Worm (Caenorhabditis elegans) whole organism, L1 larva: ENCODE data around the gene Y7A5A.20.

Source experiments
- C34B4.2 ChIP-seq: sonication (generic microtip); optimal IDR thresholded peaks from 2 replicates; lab custom pipeline; 2017; ENCODE audit warnings: mild to moderate bottlenecking, missing genetic modification characterization, missing compliant biosample characterization
- F16B12.6 ChIP-seq: fragments of 150-350 bp; optimal IDR thresholded peaks from 2 replicates; lab custom pipeline; 2014; ENCODE audit warnings: missing biosample characterization, missing genetic modification characterization
- Y116A8C.19 ChIP-seq: sonication (generic microtip); optimal IDR thresholded peaks from 2 replicates; lab custom pipeline; 2016; ENCODE audit warnings: missing compliant biosample characterization, missing genetic modification characterization, borderline replicate concordance
- aha-1 ChIP-seq: fragments of 150-350 bp; optimal IDR thresholded peaks from 2 replicates; lab custom pipeline; 2014; ENCODE audit warnings: missing biosample characterization, missing genetic modification characterization
- aly-2 ChIP-seq: fragments of 150-350 bp; optimal IDR thresholded peaks from 2 replicates; lab custom pipeline; 2014; ENCODE audit warnings: missing biosample characterization, missing genetic modification characterization
- blmp-1 ChIP-seq: fragments of 150-350 bp; optimal IDR thresholded peaks from 2 replicates; lab custom pipeline; 2014; ENCODE audit warnings: missing biosample characterization, missing genetic modification characterization
- ceh-90 ChIP-seq: sonication (generic microtip); optimal IDR thresholded peaks from 2 replicates; lab custom pipeline; 2016; ENCODE audit warnings: missing genetic modification characterization, missing compliant biosample characterization
- ces-1 ChIP-seq: fragments of 150-350 bp; optimal IDR thresholded peaks from 2 replicates; lab custom pipeline; 2014; ENCODE audit warnings: missing biosample characterization, missing genetic modification reagents, missing genetic modification characterization
- efl-1 ChIP-seq, 4 experiments: fragments of 150-350 bp; optimal IDR thresholded peaks in 3 of 4; peaks in 1 of 4; 1 replicate in 1 of 4; 2 replicates in 3 of 4; lab custom pipeline; 2014; ENCODE audit warnings: missing biosample characterization in 2 of 4, missing genetic modification characterization in 2 of 4, missing genetic modification reagents in 2 of 4
- efl-3 ChIP-seq: fragments of 200-800 bp; sonication (Bioruptor generic); optimal IDR thresholded peaks from 2 replicates; lab custom pipeline; 2018; ENCODE audit warnings: mild to moderate bottlenecking, missing genetic modification characterization, missing compliant biosample characterization
- elt-2 ChIP-seq: sonication (generic microtip); optimal IDR thresholded peaks from 2 replicates; lab custom pipeline; 2016; ENCODE audit warnings: missing genetic modification characterization, mild to moderate bottlenecking, inconsistent platforms, missing compliant biosample characterization, missing genetic modification reagents
- elt-3 ChIP-seq, 6 experiments: fragments of 150-350 bp in 1 of 6; sonication (generic microtip); optimal IDR thresholded peaks; 2 replicates each; lab custom pipeline; 2017 to 2018; ENCODE audit warnings: missing biosample characterization in 6 of 6, missing genetic modification characterization in 6 of 6, inconsistent platforms in 1 of 6
- ets-5 ChIP-seq: fragments of 200-800 bp; sonication (Bioruptor generic); IDR thresholded peaks from 2 replicates; pipeline ENCODE4 v1.3.6; 2022; ENCODE audit warnings: missing genetic modification characterization, missing compliant biosample characterization
- fkh-10 ChIP-seq: sonication (generic microtip); optimal IDR thresholded peaks from 2 replicates; lab custom pipeline; 2017; ENCODE audit warnings: missing biosample characterization, missing genetic modification reagents, missing genetic modification characterization
- fkh-4 ChIP-seq: sonication (generic microtip); optimal IDR thresholded peaks from 2 replicates; lab custom pipeline; 2016; ENCODE audit warnings: missing compliant biosample characterization, missing genetic modification characterization, borderline replicate concordance
- fos-1 ChIP-seq: fragments of 150-350 bp; optimal IDR thresholded peaks from 2 replicates; lab custom pipeline; 2014; ENCODE audit warnings: missing biosample characterization, missing genetic modification characterization
- hlh-4 ChIP-seq: sonication (generic microtip); optimal IDR thresholded peaks from 2 replicates; lab custom pipeline; 2016; ENCODE audit warnings: mild to moderate bottlenecking, missing genetic modification characterization, missing compliant biosample characterization
- jun-1 ChIP-seq: fragments of 150-350 bp; optimal IDR thresholded peaks from 2 replicates; lab custom pipeline; 2014; ENCODE audit warnings: missing biosample characterization, missing genetic modification reagents, missing genetic modification characterization
- lin-13 ChIP-seq: fragments of 150-350 bp; optimal IDR thresholded peaks from 2 replicates; lab custom pipeline; 2014; ENCODE audit warnings: missing biosample characterization, missing genetic modification reagents, missing genetic modification characterization
- lin-14 ChIP-seq: fragments of 200-800 bp; sonication (Bioruptor generic); optimal IDR thresholded peaks from 2 replicates; lab custom pipeline; 2018; ENCODE audit warnings: mild to moderate bottlenecking, missing genetic modification characterization, moderate library complexity, missing compliant biosample characterization
- lir-3 ChIP-seq: sonication (generic microtip); optimal IDR thresholded peaks from 2 replicates; lab custom pipeline; 2016; ENCODE audit warnings: mild to moderate bottlenecking, missing genetic modification characterization, moderate library complexity, missing compliant biosample characterization; ENCODE audit not compliant: poor library complexity
- lsy-2 ChIP-seq, 2 experiments: fragments of 150-350 bp; optimal IDR thresholded peaks; 2 replicates each; lab custom pipeline; 2014; ENCODE audit warnings: missing biosample characterization in 2 of 2, missing genetic modification characterization in 2 of 2
- mab-9 ChIP-seq: fragments of 200-800 bp; sonication (Bioruptor generic); IDR thresholded peaks from 2 replicates; pipeline ENCODE4 v1.3.6; 2022; ENCODE audit warnings: missing genetic modification reagents, missing genetic modification characterization, missing compliant biosample characterization
- mdl-1 ChIP-seq, 2 experiments: fragments of 150-350 bp; optimal IDR thresholded peaks; 2 replicates each; lab custom pipeline; 2014 to 2017; ENCODE audit warnings: missing biosample characterization in 2 of 2, missing genetic modification characterization in 2 of 2, inconsistent platforms in 1 of 2
- mef-2 ChIP-seq: fragments of 150-350 bp; optimal IDR thresholded peaks from 2 replicates; lab custom pipeline; 2014; ENCODE audit warnings: missing biosample characterization, missing genetic modification characterization
- mep-1 ChIP-seq: fragments of 150-350 bp; optimal IDR thresholded peaks from 2 replicates; lab custom pipeline; 2014; ENCODE audit warnings: missing biosample characterization, missing genetic modification characterization
- nhr-11 ChIP-seq: fragments of 150-350 bp; optimal IDR thresholded peaks from 2 replicates; lab custom pipeline; 2014; ENCODE audit warnings: missing biosample characterization, missing genetic modification characterization
- nhr-12 ChIP-seq: sonication (generic microtip); optimal IDR thresholded peaks from 2 replicates; lab custom pipeline; 2017; ENCODE audit warnings: missing biosample characterization, missing genetic modification characterization
- nhr-19 ChIP-seq: fragments of 200-800 bp; sonication (Bioruptor generic); conservative IDR thresholded peaks from 2 replicates; pipeline ENCODE4 v1.3.6; 2022; ENCODE audit warnings: missing genetic modification characterization, missing compliant biosample characterization
- nhr-20 ChIP-seq: sonication (generic microtip); optimal IDR thresholded peaks from 2 replicates; lab custom pipeline; 2016; ENCODE audit warnings: mild to moderate bottlenecking, missing genetic modification characterization, missing compliant biosample characterization
- nhr-28 ChIP-seq: fragments of 150-350 bp; optimal IDR thresholded peaks from 2 replicates; lab custom pipeline; 2014; ENCODE audit warnings: missing biosample characterization, missing genetic modification characterization
- nhr-71 ChIP-seq: sonication (generic microtip); optimal IDR thresholded peaks from 2 replicates; lab custom pipeline; 2016; ENCODE audit warnings: mild to moderate bottlenecking, missing genetic modification characterization, moderate library complexity, missing compliant biosample characterization
- nhr-76 ChIP-seq: sonication (generic microtip); optimal IDR thresholded peaks from 2 replicates; lab custom pipeline; 2017; ENCODE audit warnings: missing biosample characterization, missing genetic modification characterization
- nhr-90 ChIP-seq: sonication (generic microtip); optimal IDR thresholded peaks from 2 replicates; lab custom pipeline; 2016; ENCODE audit warnings: mild to moderate bottlenecking, missing genetic modification characterization, missing compliant biosample characterization; ENCODE audit not compliant: poor library complexity
- pag-3 ChIP-seq: sonication (generic microtip); optimal IDR thresholded peaks from 2 replicates; lab custom pipeline; 2017; ENCODE audit warnings: missing genetic modification characterization, mild to moderate bottlenecking, missing compliant biosample characterization, antibody characterized with exemption, borderline replicate concordance; ENCODE audit not compliant: insufficient read depth
- pax-3 ChIP-seq: fragments of 200-800 bp; sonication (Bioruptor generic); optimal IDR thresholded peaks from 2 replicates; lab custom pipeline; 2018; ENCODE audit warnings: mild to moderate bottlenecking, missing genetic modification characterization, moderate library complexity, missing compliant biosample characterization
- pqm-1 ChIP-seq: sonication (generic microtip); optimal IDR thresholded peaks from 3 replicates; lab custom pipeline; 2017; ENCODE audit warnings: missing biosample characterization, missing genetic modification characterization
- rnt-1 ChIP-seq: sonication (generic microtip); optimal IDR thresholded peaks from 2 replicates; lab custom pipeline; 2016; ENCODE audit warnings: mild to moderate bottlenecking, missing genetic modification characterization, moderate library complexity, missing compliant biosample characterization
- skn-1 ChIP-seq: fragments of 150-350 bp; optimal IDR thresholded peaks from 2 replicates; lab custom pipeline; 2014; ENCODE audit warnings: missing biosample characterization, missing genetic modification characterization
- snpc-4 ChIP-seq: fragments of 150-350 bp; optimal IDR thresholded peaks from 2 replicates; lab custom pipeline; 2014; ENCODE audit warnings: missing biosample characterization, missing genetic modification characterization
- sup-37 ChIP-seq: fragments of 200-800 bp; sonication (Bioruptor generic); optimal IDR thresholded peaks from 2 replicates; lab custom pipeline; 2018; ENCODE audit warnings: mild to moderate bottlenecking, missing genetic modification characterization, missing compliant biosample characterization
- swsn-7 ChIP-seq: sonication (generic microtip); optimal IDR thresholded peaks from 2 replicates; lab custom pipeline; 2016; ENCODE audit warnings: missing genetic modification characterization, missing compliant biosample characterization
- tbx-2 ChIP-seq: sonication (generic microtip); optimal IDR thresholded peaks from 2 replicates; lab custom pipeline; 2016; ENCODE audit warnings: missing genetic modification characterization, missing compliant biosample characterization
- unc-62 ChIP-seq: fragments of 150-350 bp; optimal IDR thresholded peaks from 2 replicates; lab custom pipeline; 2014; ENCODE audit warnings: missing biosample characterization, missing genetic modification reagents, missing genetic modification characterization
- unc-86 ChIP-seq: sonication (generic microtip); optimal IDR thresholded peaks from 2 replicates; lab custom pipeline; 2016; ENCODE audit warnings: missing genetic modification characterization, missing compliant biosample characterization
- unc-98 ChIP-seq: fragments of 200-800 bp; sonication (Bioruptor generic); IDR thresholded peaks from 2 replicates; pipeline ENCODE4 v1.3.6; 2022; ENCODE audit warnings: missing genetic modification characterization, missing compliant biosample characterization
- vab-15 ChIP-seq: sonication (generic microtip); optimal IDR thresholded peaks from 2 replicates; lab custom pipeline; 2017; ENCODE audit warnings: missing genotype, mild to moderate bottlenecking, missing genetic modification characterization, missing compliant biosample characterization
- xbp-1 ChIP-seq: sonication (generic microtip); optimal IDR thresholded peaks from 2 replicates; lab custom pipeline; 2016; ENCODE audit warnings: missing genetic modification characterization, missing compliant biosample characterization
- zip-4 ChIP-seq: fragments of 200-800 bp; sonication (Bioruptor generic); optimal IDR thresholded peaks from 2 replicates; lab custom pipeline; 2018; ENCODE audit warnings: mild to moderate bottlenecking, missing genetic modification characterization, moderate library complexity, missing compliant biosample characterization
- ztf-11 ChIP-seq, 2 experiments: sonication (generic microtip); optimal IDR thresholded peaks; 2 replicates each; lab custom pipeline; 2016 to 2017; ENCODE audit warnings: missing genetic modification characterization in 2 of 2, missing biosample characterization in 1 of 2, missing compliant biosample characterization in 1 of 2

Gene Y7A5A.20

DNA sequence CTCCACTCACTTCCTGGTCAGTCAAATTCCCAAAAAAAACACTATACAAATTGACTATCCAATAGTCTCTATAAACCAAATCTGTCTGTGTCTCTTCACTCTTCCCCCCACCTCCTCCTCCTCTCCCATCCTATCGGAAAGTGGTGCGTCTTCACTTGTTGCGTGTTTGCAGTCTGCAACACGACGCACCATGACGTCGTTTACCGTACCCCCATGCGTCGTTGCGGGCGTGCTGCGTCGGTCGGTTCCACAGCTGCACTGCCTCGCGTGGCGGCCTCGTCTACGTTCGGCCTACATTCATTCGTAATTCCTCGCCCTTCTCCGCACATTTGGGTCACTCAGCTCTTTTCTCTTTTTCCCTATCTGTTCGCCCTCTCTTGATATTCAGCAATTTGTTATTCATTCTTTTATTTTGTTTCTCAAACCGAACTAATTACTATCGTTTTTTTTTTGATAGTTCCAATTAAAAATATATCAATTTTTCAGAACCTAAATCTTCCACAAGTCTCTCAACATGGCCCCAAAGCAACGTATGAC, 13.0 kb downstream of the Y7A5A.20 start, which contains the start of gene serp-1.1 (continued):
- TF ChIP-seq nhr-28 (tag; lab: Kevin White, UChicago) (no peak), nhr-19 (GFP tag; lab: Robert Waterston, UW) (peak; percentile 99), unc-86 (tag; lab: Kevin White, UChicago) (peak; percentile 98), mef-2 (tag; lab: Kevin White, UChicago) (peak; percentile 89), fkh-4 (tag; lab: Kevin White, UChicago) (no peak), efl-1 (optimal IDR thresholded peaks at IDR 0.05; lab: Kevin White, UChicago) (peak; percentile 86 to 93), efl-1 (GFP tag; optimal IDR thresholded peaks at IDR 0.05 in 1 of 2; lab: Kevin White, UChicago) (peak; percentile 69 to 97), lir-3 (tag; lab: Kevin White, UChicago) (peak; percentile 95), nhr-76 (tag; lab: Kevin White, UChicago) (peak; percentile 96), pax-3 (tag; lab: Kevin White, UChicago) (peak; percentile 91), nhr-90 (tag; lab: Kevin White, UChicago) (peak; percentile 99), ztf-11 (tag; optimal IDR thresholded peaks at IDR 0.05; lab: Kevin White, UChicago) (peak in 1 of 2 experiments; percentile 93), snpc-4 (peak; percentile 90), hlh-4 (tag; lab: Kevin White, UChicago) (no peak), zip-4 (GFP tag; lab: Kevin White, UChicago) (peak; percentile 91), jun-1 (tag; lab: Kevin White, UChicago) (peak; percentile 98), fkh-10 (GFP tag; lab: Kevin White, UChicago) (peak; percentile 92), tbx-2 (tag; lab: Kevin White, UChicago) (peak; percentile 99), blmp-1 (tag; lab: Kevin White, UChicago) (peak; percentile 96), vab-15 (tag; lab: Kevin White, UChicago) (peak; percentile 85), lin-13 (peak; percentile 99), mep-1 (tag; lab: Kevin White, UChicago) (peak; percentile 97), fos-1 (peak; percentile 93), unc-98 (peak; percentile 53; the same call in 1 of the 2 replicates), mab-9 (peak; percentile 91), swsn-7 (tag; lab: Kevin White, UChicago) (peak; percentile 99), nhr-20 (tag; lab: Kevin White, UChicago) (peak; percentile 100), pqm-1 (peak; percentile 81), mdl-1 (tag; optimal IDR thresholded peaks at IDR 0.05; lab: Kevin White, UChicago) (peak; percentile 55 to 98), Y116A8C.19 (no peak), ces-1 (GFP tag; lab: Kevin White, UChicago) (no peak), skn-1 (tag; lab: Kevin White, UChicago) (peak; percentile 94), lsy-2 (tag; optimal IDR thresholded peaks at IDR 0.05; lab: Kevin White, UChicago) (peak; percentile 100), C34B4.2 (peak; percentile 75), F16B12.6 (peak; percentile 75), lin-14 (GFP tag; lab: Kevin White, UChicago) (peak; percentile 100), ceh-90 (no peak), aha-1 (tag; lab: Kevin White, UChicago) (peak; percentile 88), elt-3 (tag; optimal IDR thresholded peaks at IDR 0.05; lab: Kevin White, UChicago) (peak; percentile 89 to 99 (median 98)), nhr-12 (tag; lab: Kevin White, UChicago) (peak; percentile 32)

DNA sequence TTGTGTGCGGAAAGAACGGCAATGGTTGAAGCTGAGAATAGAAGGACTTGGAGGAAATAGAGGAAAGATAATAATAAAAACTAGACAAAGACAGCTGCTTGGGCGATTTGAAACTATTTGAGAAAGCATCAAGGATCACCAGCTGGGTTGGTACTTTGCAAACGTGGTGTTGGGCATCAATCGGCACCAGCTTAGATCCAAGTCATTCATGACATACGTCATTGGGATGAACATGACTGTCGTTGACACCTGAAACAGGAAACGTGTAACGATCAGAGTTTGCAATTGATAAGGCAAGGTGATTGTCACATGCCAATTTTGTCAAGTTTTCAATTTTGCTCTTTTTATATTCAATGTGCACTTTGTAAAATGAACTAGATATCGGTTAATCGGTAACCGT, 14.3 kb downstream of the Y7A5A.20 start:
- TF ChIP-seq sup-37 (GFP tag; lab: Kevin White, UChicago) (no peak), elt-2 (tag; lab: Kevin White, UChicago) (peak; percentile 67), pag-3 (tag; lab: Kevin White, UChicago) (no peak), efl-3 (GFP tag; lab: Kevin White, UChicago) (no peak), lsy-2 (tag; optimal IDR thresholded peaks at IDR 0.05; lab: Kevin White, UChicago) (peak; percentile 8 to 31), nhr-11 (no peak), aly-2 (tag; lab: Kevin White, UChicago) (no peak), nhr-71 (peak; percentile 58), rnt-1 (tag; lab: Kevin White, UChicago) (no peak), ets-5 (GFP tag; lab: Robert Waterston, UW) (no peak), blmp-1 (tag; lab: Kevin White, UChicago) (no peak), Y116A8C.19 (no peak), snpc-4 (no peak), nhr-76 (tag; lab: Kevin White, UChicago) (no peak), xbp-1 (tag; lab: Kevin White, UChicago) (no peak), mef-2 (tag; lab: Kevin White, UChicago) (no peak), nhr-19 (GFP tag; lab: Robert Waterston, UW) (no peak), skn-1 (tag; lab: Kevin White, UChicago) (no peak), elt-3 (tag; optimal IDR thresholded peaks at IDR 0.05; lab: Kevin White, UChicago) (no peak), unc-62 (no peak), swsn-7 (tag; lab: Kevin White, UChicago) (no peak)
